Worm (Caenorhabditis elegans) whole organism, L2 larva: ENCODE data around the gene arrd-12.

Experiments used
- F13H6.1 ChIP-seq: sonication (generic microtip); optimal IDR thresholded peaks from 2 replicates; lab custom pipeline; 2016; ENCODE audit warnings: missing genetic modification characterization, missing compliant biosample characterization
- R02D3.7 ChIP-seq: fragments of 150-350 bp; optimal IDR thresholded peaks from 2 replicates; lab custom pipeline; 2014; ENCODE audit warnings: missing biosample characterization, missing genetic modification characterization
- Y55F3AM.14 ChIP-seq: fragments of 200-800 bp; sonication (Bioruptor generic); optimal IDR thresholded peaks from 2 replicates; lab custom pipeline; 2018; ENCODE audit warnings: mild to moderate bottlenecking, missing genetic modification characterization, missing compliant biosample characterization
- ZK546.5 ChIP-seq: sonication (generic microtip); optimal IDR thresholded peaks from 2 replicates; lab custom pipeline; 2017; ENCODE audit warnings: missing biosample characterization, missing genetic modification characterization
- alr-1 ChIP-seq: fragments of 150-350 bp; optimal IDR thresholded peaks from 2 replicates; lab custom pipeline; 2014; ENCODE audit warnings: missing biosample characterization, missing genetic modification characterization
- aly-2 ChIP-seq: fragments of 150-350 bp; optimal IDR thresholded peaks from 2 replicates; lab custom pipeline; 2014; ENCODE audit warnings: missing biosample characterization, missing genetic modification characterization
- blmp-1 ChIP-seq: sonication (generic microtip); optimal IDR thresholded peaks from 2 replicates; lab custom pipeline; 2017; ENCODE audit warnings: missing genetic modification characterization, mild to moderate bottlenecking, missing compliant biosample characterization, antibody characterized with exemption, moderate library complexity; ENCODE audit not compliant: insufficient read depth
- ceh-82 ChIP-seq: fragments of 150-350 bp; optimal IDR thresholded peaks from 2 replicates; lab custom pipeline; 2014; ENCODE audit warnings: missing biosample characterization, missing genetic modification characterization
- crh-2 ChIP-seq: sonication (generic microtip); optimal IDR thresholded peaks from 2 replicates; lab custom pipeline; 2017; ENCODE audit warnings: missing biosample characterization, missing genetic modification characterization
- dmd-4 ChIP-seq: sonication (generic microtip); optimal IDR thresholded peaks from 2 replicates; lab custom pipeline; 2017; ENCODE audit warnings: missing biosample characterization, missing genetic modification characterization
- egl-27 ChIP-seq: sonication (generic microtip); optimal IDR thresholded peaks from 3 replicates; lab custom pipeline; 2017; ENCODE audit warnings: missing biosample characterization, missing genetic modification reagents, missing genetic modification characterization
- elt-3 ChIP-seq: sonication (generic microtip); optimal IDR thresholded peaks from 2 replicates; lab custom pipeline; 2017; ENCODE audit warnings: missing biosample characterization, missing genetic modification characterization
- lin-11 ChIP-seq: fragments of 150-350 bp; sonication (generic microtip); optimal IDR thresholded peaks from 2 replicates; lab custom pipeline; 2014; ENCODE audit warnings: missing biosample characterization, missing genetic modification characterization, inconsistent platforms, mixed read lengths
- lin-13 ChIP-seq: fragments of 150-350 bp; optimal IDR thresholded peaks from 2 replicates; lab custom pipeline; 2014; ENCODE audit warnings: missing biosample characterization, missing genetic modification reagents, missing genetic modification characterization
- lin-39 ChIP-seq: fragments of 150-350 bp; optimal IDR thresholded peaks from 2 replicates; lab custom pipeline; 2014; ENCODE audit warnings: missing biosample characterization, missing genetic modification reagents, missing genetic modification characterization
- mab-5 ChIP-seq: fragments of 150-350 bp; optimal IDR thresholded peaks from 2 replicates; lab custom pipeline; 2014; ENCODE audit warnings: missing biosample characterization, missing genetic modification characterization
- mbf-1 ChIP-seq: sonication (generic microtip); optimal IDR thresholded peaks from 2 replicates; lab custom pipeline; 2017; ENCODE audit warnings: missing biosample characterization, missing genetic modification characterization
- mdl-1 ChIP-seq, 2 experiments: fragments of 150-350 bp in 1 of 2; sonication (generic microtip) in 1 of 2; optimal IDR thresholded peaks; 2 replicates each; lab custom pipeline; 2017; ENCODE audit warnings: missing biosample characterization in 2 of 2, missing genetic modification characterization in 2 of 2
- nhr-12 ChIP-seq: fragments of 150-350 bp; optimal IDR thresholded peaks from 2 replicates; lab custom pipeline; 2014; ENCODE audit warnings: missing biosample characterization, missing genetic modification characterization
- nhr-129 ChIP-seq: fragments of 150-350 bp; optimal IDR thresholded peaks from 2 replicates; lab custom pipeline; 2014; ENCODE audit warnings: missing biosample characterization, missing genetic modification characterization
- nhr-21 ChIP-seq: fragments of 150-350 bp; optimal IDR thresholded peaks from 2 replicates; lab custom pipeline; 2014; ENCODE audit warnings: missing biosample characterization, missing genetic modification characterization
- nhr-23 ChIP-seq: fragments of 150-350 bp; optimal IDR thresholded peaks from 2 replicates; lab custom pipeline; 2014; ENCODE audit warnings: missing biosample characterization, missing genetic modification reagents, missing genetic modification characterization
- nhr-237 ChIP-seq: fragments of 150-350 bp; optimal IDR thresholded peaks from 2 replicates; lab custom pipeline; 2014; ENCODE audit warnings: missing biosample characterization, missing genetic modification characterization
- nhr-25 ChIP-seq: fragments of 150-350 bp; sonication (generic microtip); optimal IDR thresholded peaks from 3 replicates; lab custom pipeline; 2014; ENCODE audit warnings: missing biosample characterization, missing genetic modification characterization
- nhr-6 ChIP-seq: fragments of 150-350 bp; optimal IDR thresholded peaks from 2 replicates; lab custom pipeline; 2014; ENCODE audit warnings: missing biosample characterization, missing genetic modification characterization
- nhr-77 ChIP-seq: fragments of 150-350 bp; optimal IDR thresholded peaks from 2 replicates; lab custom pipeline; 2014; ENCODE audit warnings: missing biosample characterization, missing genetic modification characterization
- peb-1 ChIP-seq: fragments of 150-350 bp; optimal IDR thresholded peaks from 2 replicates; lab custom pipeline; 2014; ENCODE audit warnings: missing biosample characterization, missing genetic modification characterization
- sem-4 ChIP-seq: fragments of 150-350 bp; optimal IDR thresholded peaks from 2 replicates; lab custom pipeline; 2014; ENCODE audit warnings: missing biosample characterization, missing genetic modification reagents, missing genetic modification characterization
- sma-3 ChIP-seq: sonication (generic microtip); optimal IDR thresholded peaks from 2 replicates; lab custom pipeline; 2016; ENCODE audit warnings: missing genetic modification reagents, missing genetic modification characterization, missing compliant biosample characterization
- snpc-4 ChIP-seq: fragments of 150-350 bp; optimal IDR thresholded peaks from 2 replicates; lab custom pipeline; 2014; ENCODE audit warnings: missing biosample characterization, missing genetic modification characterization
- unc-39 ChIP-seq: fragments of 150-350 bp; optimal IDR thresholded peaks from 2 replicates; lab custom pipeline; 2014; ENCODE audit warnings: missing biosample characterization, missing genetic modification characterization
- unc-55 ChIP-seq: fragments of 150-350 bp; sonication (generic microtip); optimal IDR thresholded peaks from 3 replicates; lab custom pipeline; 2014; ENCODE audit warnings: missing biosample characterization, missing genetic modification reagents, missing genetic modification characterization
- zag-1 ChIP-seq: fragments of 150-350 bp; optimal IDR thresholded peaks from 2 replicates; lab custom pipeline; 2014; ENCODE audit warnings: missing biosample characterization, missing genetic modification characterization

arrd-12 gene

ce11 chrII:13783880-13784279 lies 17.8 kb downstream of the arrd-12 start, which contains the start of gene C01B9.4:
Gene C01B9.4 (minus strand): TSS chrII:13783980.
- TF ChIP-seq nhr-23 (no peak), nhr-129 (tag; lab: Kevin White, UChicago) (no peak)
- TF ChIP-seq, all 48 proteins: peak for 0

DNA sequence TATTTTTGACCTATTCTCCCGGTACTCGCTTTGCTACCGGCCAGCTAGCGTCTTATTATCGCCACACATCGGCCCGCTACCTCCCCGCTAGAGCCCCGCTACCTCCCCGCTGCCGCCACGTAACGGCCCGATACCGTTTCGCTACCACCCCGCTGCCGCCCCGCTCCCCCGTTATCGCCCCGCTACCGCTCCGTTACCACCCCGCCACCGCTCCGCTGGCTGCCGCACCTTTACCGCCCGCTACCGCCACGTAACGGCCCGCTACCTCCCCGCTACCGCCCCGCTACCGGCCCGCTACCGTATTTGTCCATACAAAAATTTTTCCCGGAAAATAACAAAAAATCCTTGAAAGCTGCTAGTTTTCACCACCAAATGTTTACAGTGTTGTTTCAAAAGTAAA lies 19.5 kb downstream of the arrd-12 start:
- TF ChIP-seq peb-1 (tag; lab: Kevin White, UChicago), result no peak
- no peak for TF ChIP-seq nhr-12
- no peak for TF ChIP-seq mab-5 (tag; lab: Kevin White, UChicago)
- TF ChIP-seq zag-1, result no peak
- TF ChIP-seq crh-2 (tag; lab: Kevin White, UChicago), result no peak
- no peak for TF ChIP-seq sma-3 (GFP tag; lab: Kevin White, UChicago)
- TF ChIP-seq unc-55 (GFP tag; lab: Kevin White, UChicago), result no peak
- TF ChIP-seq ZK546.5, result no peak
- no peak for TF ChIP-seq Y55F3AM.14
- no peak for TF ChIP-seq snpc-4
- no peak for TF ChIP-seq nhr-21 (tag; lab: Kevin White, UChicago)
- TF ChIP-seq lin-13 (GFP tag; lab: Kevin White, UChicago), result no peak
- no peak for TF ChIP-seq aly-2 (tag; lab: Kevin White, UChicago)
- TF ChIP-seq elt-3 (tag; lab: Kevin White, UChicago), result no peak

DNA sequence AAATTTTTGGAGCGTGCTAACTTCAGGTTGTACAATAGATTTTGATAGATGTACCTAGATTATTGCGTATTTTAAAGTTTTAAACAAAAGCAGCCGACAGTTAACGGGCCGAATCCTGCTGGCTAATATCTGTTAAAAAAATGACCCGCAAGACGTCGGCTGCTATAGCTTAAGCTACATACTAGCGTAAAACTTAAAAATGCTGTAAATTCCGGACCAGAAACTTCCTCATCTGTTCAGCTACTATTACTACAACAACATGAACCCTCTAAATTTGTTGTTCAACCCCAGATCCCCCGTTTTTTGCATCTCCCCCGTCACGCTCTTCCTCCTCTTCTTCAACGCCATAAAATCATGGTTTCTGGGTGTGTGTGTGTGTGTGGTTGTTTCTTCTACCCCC lies 20.8 kb downstream of the arrd-12 start:
- TF ChIP-seq ceh-82 (tag; lab: Kevin White, UChicago) (no peak), blmp-1 (no peak), F13H6.1 (tag; lab: Kevin White, UChicago) (no peak), R02D3.7 (no peak), unc-39 (tag; lab: Kevin White, UChicago) (no peak), dmd-4 (tag; lab: Kevin White, UChicago) (no peak), lin-11 (tag; lab: Kevin White, UChicago) (no peak), lin-13 (GFP tag; lab: Kevin White, UChicago) (no peak), mbf-1 (no peak), nhr-237 (tag; lab: Kevin White, UChicago) (no peak), lin-39 (tag; lab: Kevin White, UChicago) (no peak), zag-1 (no peak), aly-2 (tag; lab: Kevin White, UChicago) (no peak)

DNA sequence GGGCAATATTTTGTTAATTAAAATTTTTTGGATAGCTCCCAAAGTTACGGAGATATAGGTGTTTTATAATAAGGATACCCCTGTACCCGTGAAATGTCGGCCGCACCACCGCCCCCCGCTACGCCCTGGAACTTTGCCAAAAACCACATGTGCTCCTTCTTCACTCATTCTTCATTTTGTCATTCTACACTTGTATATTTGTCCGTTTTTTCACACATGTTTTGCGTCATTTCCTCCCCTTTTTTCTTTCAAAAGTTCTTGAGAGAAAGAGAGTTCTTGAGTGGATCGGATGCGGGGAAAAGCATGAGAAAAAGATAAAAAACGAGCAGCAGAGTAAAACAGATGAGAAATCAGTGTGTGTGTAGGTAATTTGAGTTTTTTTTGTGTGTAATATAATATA lies 22.8 kb downstream of the arrd-12 start:
- TF ChIP-seq F13H6.1 (tag; lab: Kevin White, UChicago), result peak; percentile 42
- no peak for TF ChIP-seq mbf-1
- TF ChIP-seq snpc-4, result peak; percentile 32

- TF ChIP-seq nhr-12 (no peak), sma-3 (GFP tag; lab: Kevin White, UChicago) (no peak), alr-1 (tag; lab: Kevin White, UChicago) (no peak), egl-27 (no peak), nhr-77 (tag; lab: Kevin White, UChicago) (no peak), nhr-25 (tag; lab: Kevin White, UChicago) (no peak), mbf-1 (no peak), nhr-6 (tag; lab: Kevin White, UChicago) (no peak), sem-4 (tag; lab: Kevin White, UChicago) (no peak), F13H6.1 (tag; lab: Kevin White, UChicago) (no peak), lin-39 (tag; lab: Kevin White, UChicago) (no peak), aly-2 (tag; lab: Kevin White, UChicago) (no peak), peb-1 (tag; lab: Kevin White, UChicago) (no peak), snpc-4 (no peak), lin-13 (GFP tag; lab: Kevin White, UChicago) (no peak), mdl-1 (tag; optimal IDR thresholded peaks at IDR 0.05; lab: Kevin White, UChicago) (no peak)
Measured at ce11 chrII:13789714-13790113, 23.7 kb downstream of the arrd-12 start.
